Worm (Caenorhabditis elegans): ENCODE results near the gene glc-3.
"Not testable (repeated sequence)": the region's sequence is repeated elsewhere in the genome, so short reads cannot be mapped to it uniquely, and the experiment has no call there.

The glc-3 gene

DNA sequence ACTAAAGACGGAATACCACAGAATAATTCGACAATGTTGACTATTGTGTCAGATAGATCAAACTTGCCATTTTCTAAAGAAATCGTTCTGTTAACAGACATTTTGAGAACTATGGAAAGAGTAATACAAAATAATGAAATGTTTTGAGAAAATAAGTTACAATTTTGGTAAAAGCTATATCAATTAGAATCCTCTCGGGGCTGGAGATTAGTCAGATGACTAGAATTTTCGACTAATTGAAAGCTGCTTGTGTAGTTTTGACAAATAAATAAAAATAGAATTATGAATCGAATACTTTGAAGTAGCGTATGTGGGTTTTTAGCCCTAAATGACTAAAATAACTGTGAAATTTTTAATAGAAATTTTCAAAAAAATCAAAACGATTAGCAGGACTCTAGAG is 31.4 kb upstream of the glc-3 start, which contains the start of gene srg-65:
srg-65 (minus strand) TSS at position 101 of the 400 bp plus-strand sequence.
- TF ChIP-seq ekl-4 (GFP tag; IDR thresholded peaks at IDR 0.05) (no peak), F23B12.7 (tag; optimal IDR thresholded peaks at IDR 0.05; ENCODE audit: insufficient read depth) (no peak), ama-1 (optimal IDR thresholded peaks at IDR 0.05) (no peak), ama-1 (GFP tag; optimal IDR thresholded peaks at IDR 0.05) (no peak), tlf-1 (GFP tag; optimal IDR thresholded peaks at IDR 0.05) (no peak), F57A8.1 (GFP tag; optimal IDR thresholded peaks at IDR 0.05) (no peak), F52B5.7 (tag; optimal IDR thresholded peaks at IDR 0.05) (no peak), tbx-9 (tag; optimal IDR thresholded peaks at IDR 0.05; ENCODE audit: borderline replicate concordance) (no peak), F55B11.4 (tag; optimal IDR thresholded peaks at IDR 0.05; ENCODE audit: borderline replicate concordance, insufficient read depth) (no peak), F39B2.1 (GFP tag; IDR thresholded peaks at IDR 0.05) (no peak), nfyb-1 (GFP tag; IDR thresholded peaks at IDR 0.05) (no peak), somi-1 (GFP tag; optimal IDR thresholded peaks at IDR 0.05) (no peak), ztf-18 (tag; optimal IDR thresholded peaks at IDR 0.05) (no peak), attf-3 (GFP tag; conservative IDR thresholded peaks at IDR 0.05) (no peak), Y56A3A.18 (GFP tag; IDR thresholded peaks at IDR 0.05) (no peak)

- TF ChIP-seq hsf-1 (GFP tag; IDR thresholded peaks at IDR 0.05) (no peak), K11D2.4 (GFP tag; IDR thresholded peaks at IDR 0.05) (no peak), B0019.2 (GFP tag; conservative IDR thresholded peaks at IDR 0.05) (no peak), bed-1 (GFP tag; IDR thresholded peaks at IDR 0.05) (no peak), madf-10 (tag; optimal IDR thresholded peaks at IDR 0.05) (no peak), die-1 (tag; optimal IDR thresholded peaks at IDR 0.05) (no peak), mes-4 (tag; optimal IDR thresholded peaks at IDR 0.05) (no peak), F23B12.7 (tag; optimal IDR thresholded peaks at IDR 0.05; ENCODE audit: insufficient read depth) (no peak), tlf-1 (GFP tag; optimal IDR thresholded peaks at IDR 0.05) (no peak), sptf-2 (GFP tag; optimal IDR thresholded peaks at IDR 0.05) (no peak), madf-8 (GFP tag; conservative IDR thresholded peaks at IDR 0.05) (no peak), atf-7 (tag; optimal IDR thresholded peaks at IDR 0.05) (no peak), ztf-22 (GFP tag; optimal IDR thresholded peaks at IDR 0.05) (no peak), F33H1.4 (GFP tag; IDR thresholded peaks at IDR 0.05) (no peak), lin-26 (GFP tag; IDR thresholded peaks at IDR 0.05) (no peak), hlh-26 (GFP tag; conservative IDR thresholded peaks at IDR 0.05) (no peak), F52B5.7 (tag; optimal IDR thresholded peaks at IDR 0.05) (no peak), bed-2 (GFP tag; IDR thresholded peaks at IDR 0.05) (no peak)
Measured at ce11 chrV:5482315-5482714, 28.8 kb upstream of the glc-3 start, which contains the start of gene srg-66. srg-66 (minus strand) TSS chrV:5482415.

DNA sequence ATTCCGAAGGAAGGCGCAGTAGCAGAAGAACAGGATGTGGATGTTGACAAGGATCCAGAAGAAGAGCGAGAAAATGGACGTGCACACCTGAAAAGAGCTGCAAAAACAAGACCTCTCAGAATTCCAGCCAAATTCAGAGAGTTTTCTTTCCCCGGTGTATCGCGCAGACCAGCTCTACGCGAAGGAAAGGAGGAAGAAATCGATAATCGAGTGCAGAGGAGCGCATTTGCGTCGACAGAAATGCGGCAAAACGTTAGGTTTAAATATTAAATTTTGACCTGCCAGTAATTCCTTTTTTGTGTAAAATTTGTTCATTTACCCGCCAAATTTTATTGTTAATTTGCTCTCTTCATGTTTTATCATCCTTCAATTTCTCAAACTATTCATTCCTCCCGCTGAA is 24.2 kb upstream of the glc-3 start:
- TF ChIP-seq atf-7 (tag; optimal IDR thresholded peaks at IDR 0.05) (no peak), ztf-22 (GFP tag; optimal IDR thresholded peaks at IDR 0.05) (no peak), ztf-3 (GFP tag; optimal IDR thresholded peaks at IDR 0.05) (no peak)

- not testable (repeated sequence) for TF ChIP-seq ZK185.1 (tag; optimal IDR thresholded peaks at IDR 0.05; ENCODE audit: poor library complexity, severe bottlenecking); hlh-12 (tag; optimal IDR thresholded peaks at IDR 0.05); mel-28 (tag; optimal IDR thresholded peaks at IDR 0.05; ENCODE audit: borderline replicate concordance)
Measured at ce11 chrV:5470930-5471329, 17.4 kb upstream of the glc-3 start, which contains the start of gene ZC317.7. ZC317.7 (minus strand) TSS chrV:5471030.

All from whole organism, young adult.